Fruit fly (Drosophila melanogaster) whole organism, prepupa: ENCODE measurements around the gene haf.

ENCODE experiments used
- CG11902 ChIP-seq: fragments of 200-800 bp; sonication (Bioruptor generic); optimal IDR thresholded peaks from 3 replicates; lab custom pipeline; 2016; ENCODE audit warnings: missing biosample characterization, missing genetic modification characterization
- Ets96B ChIP-seq: fragments of 200-800 bp; optimal IDR thresholded peaks from 2 replicates; lab custom pipeline; 2019; ENCODE audit warnings: missing biosample characterization, mild to moderate bottlenecking, missing genetic modification characterization, moderate library complexity
- esn ChIP-seq: fragments of 200-800 bp; sonication (Bioruptor generic); optimal IDR thresholded peaks from 2 replicates; lab custom pipeline; 2016; ENCODE audit warnings: missing biosample characterization, mild to moderate bottlenecking, missing genetic modification characterization, moderate library complexity
- pdm3 ChIP-seq: fragments of 200-800 bp; sonication (Bioruptor generic); optimal IDR thresholded peaks from 3 replicates; lab custom pipeline; 2016; ENCODE audit warnings: missing biosample characterization, missing genetic modification characterization

dm6 chr2L:1638650-1639549, 84.0 kb downstream of the haf start:
- TF ChIP-seq CG11902 (no peak), Ets96B (tag; lab: Kevin White, UChicago) (peak; percentile 18), esn (GFP tag; lab: Kevin White, UChicago) (no peak), pdm3 (GFP tag; lab: Kevin White, UChicago) (peak; percentile 54)
